Worm (Caenorhabditis elegans): ENCODE results near the gene C49A9.6.

C49A9.6 gene

DNA sequence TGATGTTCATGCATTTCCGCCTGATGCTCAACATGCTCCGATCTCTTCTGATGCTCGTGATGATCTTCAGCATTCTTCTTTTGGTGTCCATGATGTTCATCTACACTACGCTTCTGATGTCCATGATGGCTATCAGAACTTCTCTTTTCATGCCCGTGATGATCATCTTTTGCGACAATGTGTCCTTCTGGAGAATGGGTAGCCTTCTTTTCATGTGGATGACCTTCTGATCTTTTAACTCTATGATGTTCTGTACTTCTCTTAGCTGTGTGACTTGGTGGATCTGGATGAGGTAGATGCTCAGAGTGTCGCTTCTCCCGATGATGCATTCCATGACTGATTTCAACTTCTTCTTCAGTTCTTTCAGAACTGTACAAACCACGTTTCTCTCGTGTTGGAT is 48.2 kb downstream of the C49A9.6 start:
- TF ChIP-seq F44E2.7 (GFP tag; IDR thresholded peaks at IDR 0.05) (no peak), unc-62 (GFP tag; optimal IDR thresholded peaks at IDR 0.05 in 1 of 2) (peak in 1 of 2 experiments; percentile 90), unc-62 (tag; optimal IDR thresholded peaks at IDR 0.05) (no peak)

DNA sequence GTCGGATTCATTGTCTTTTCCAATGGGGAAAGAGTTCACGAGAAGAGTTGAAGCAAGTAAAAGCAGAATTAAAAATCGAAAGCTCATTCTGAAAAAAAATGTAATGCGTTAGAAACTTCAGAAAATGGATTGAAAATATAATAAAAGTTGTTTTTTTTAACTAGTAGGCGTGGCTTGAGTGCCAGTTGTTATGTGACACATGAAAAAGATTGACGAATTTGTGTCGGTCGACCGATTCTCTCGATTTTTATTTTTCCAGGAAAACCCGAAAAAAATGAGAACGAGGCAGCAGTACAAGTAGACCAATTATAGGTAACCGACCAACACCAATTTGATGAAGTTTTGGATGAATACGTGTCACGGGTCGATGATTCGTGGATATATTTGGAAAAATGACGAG is 49.0 kb downstream of the C49A9.6 start, which contains the start of gene nlp-16:
Gene nlp-16 (minus strand): TSS at position 101 of the 400 bp plus-strand sequence.
- TF ChIP-seq nhr-42 (GFP tag; IDR thresholded peaks at IDR 0.05) = no peak
- no peak for TF ChIP-seq egl-27 (tag; optimal IDR thresholded peaks at IDR 0.05)
- no peak for TF ChIP-seq sdz-12 (GFP tag; optimal IDR thresholded peaks at IDR 0.05)
- no peak for TF ChIP-seq ctbp-1 (GFP tag; IDR thresholded peaks at IDR 0.05)
- no peak for TF ChIP-seq zag-1 (tag; optimal IDR thresholded peaks at IDR 0.05)
- no peak for TF ChIP-seq fkh-10 (GFP tag; optimal IDR thresholded peaks at IDR 0.05)
- no peak for TF ChIP-seq ceh-82 (tag; optimal IDR thresholded peaks at IDR 0.05)
- no peak for TF ChIP-seq unc-62 (GFP tag; optimal IDR thresholded peaks at IDR 0.05 in 1 of 2)
- TF ChIP-seq unc-62 (tag; optimal IDR thresholded peaks at IDR 0.05) = no peak
- no peak for TF ChIP-seq hlh-11 (tag; optimal IDR thresholded peaks at IDR 0.05)
- TF ChIP-seq rbr-2 (tag; optimal IDR thresholded peaks at IDR 0.05) = no peak
- no peak for TF ChIP-seq T26A8.4 (GFP tag; IDR thresholded peaks at IDR 0.05)
- no peak for TF ChIP-seq jun-1 (tag; optimal IDR thresholded peaks at IDR 0.05)
- no peak for TF ChIP-seq ztf-7 (tag; optimal IDR thresholded peaks at IDR 0.05)
- no peak for TF ChIP-seq nhr-237 (tag; optimal IDR thresholded peaks at IDR 0.05)
- no peak for TF ChIP-seq T20F7.1 (GFP tag; optimal IDR thresholded peaks at IDR 0.05)
- no peak for TF ChIP-seq tra-1 (GFP tag; IDR thresholded peaks at IDR 0.05)
- no peak for TF ChIP-seq egl-43 (GFP tag; IDR thresholded peaks at IDR 0.05)
- TF ChIP-seq Y105C5A.15 (GFP tag; IDR thresholded peaks at IDR 0.05) = no peak
